Worm (Caenorhabditis elegans): ENCODE data around the gene arf-5.
"Not testable (repeated sequence)": the region's sequence is repeated elsewhere in the genome, so short reads cannot be mapped to it uniquely, and the experiment has no call there.

arf-5 gene

DNA sequence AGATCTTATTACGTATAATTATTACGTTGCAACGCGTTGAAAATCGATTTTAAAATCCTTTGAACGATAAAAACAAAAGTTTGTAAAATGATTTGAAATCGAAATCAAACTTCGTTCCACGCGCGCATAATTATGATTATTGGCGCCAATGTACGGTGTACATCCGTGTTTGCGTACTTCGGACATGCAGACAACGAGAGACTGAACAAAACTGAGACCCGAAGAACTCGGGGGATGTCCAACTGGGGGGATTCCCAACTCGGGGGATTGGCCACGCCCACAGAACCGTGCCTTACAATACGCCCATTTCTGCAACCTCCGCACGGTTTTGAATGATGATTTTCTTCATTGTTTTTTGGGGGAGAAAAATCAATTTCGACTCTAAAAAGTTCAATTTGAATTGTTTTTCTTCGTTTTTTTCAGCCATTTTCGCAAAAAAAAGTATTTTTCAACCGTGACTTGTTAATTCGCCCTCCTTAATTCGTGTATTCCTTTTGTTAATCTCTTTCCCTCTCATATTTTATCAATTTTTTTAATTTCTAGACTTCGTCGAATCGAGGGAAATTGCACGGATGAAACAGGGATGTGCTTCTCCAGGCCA, 35.3 kb upstream of the arf-5 start, which contains the start of gene F20D12.12 (continued):
- TF ChIP-seq mep-1 (tag; optimal IDR thresholded peaks at IDR 0.05) (peak; percentile 45), dmd-6 (GFP tag; IDR thresholded peaks at IDR 0.05) (peak; percentile 85), mdl-1 (tag; optimal IDR thresholded peaks at IDR 0.05) (peak in 1 of 2 experiments; percentile 64), lin-1 (GFP tag; IDR thresholded peaks at IDR 0.05) (peak; percentile 85), hlh-30 (tag; optimal IDR thresholded peaks at IDR 0.05; ENCODE audit: insufficient read depth) (peak; percentile 48), daf-16 (tag; optimal IDR thresholded peaks at IDR 0.05) (peak; percentile 13), F37D6.2 (tag; optimal IDR thresholded peaks at IDR 0.05) (peak; percentile 27), T26A8.4 (GFP tag; IDR thresholded peaks at IDR 0.05) (peak; percentile 81), lim-7 (GFP tag; IDR thresholded peaks at IDR 0.05) (peak; percentile 50; the same call in 1 of the 2 replicates), hif-1 (tag; optimal IDR thresholded peaks at IDR 0.05) (peak in 1 of 2 experiments; percentile 49), nhr-28 (tag; optimal IDR thresholded peaks at IDR 0.05) (peak; percentile 4), nhr-6 (tag; optimal IDR thresholded peaks at IDR 0.05) (peak; percentile 68), zfp-3 (GFP tag; conservative IDR thresholded peaks at IDR 0.05) (peak; percentile 80), madf-9 (GFP tag; conservative IDR thresholded peaks at IDR 0.05) (peak; percentile 71; the same call in 1 of the 2 replicates), F49E8.2 (tag; optimal IDR thresholded peaks at IDR 0.05; ENCODE audit: borderline replicate concordance) (peak; percentile 52)
- TF ChIP-seq daf-16 (GFP tag; optimal IDR thresholded peaks at IDR 0.05), result not testable (repeated sequence)

DNA sequence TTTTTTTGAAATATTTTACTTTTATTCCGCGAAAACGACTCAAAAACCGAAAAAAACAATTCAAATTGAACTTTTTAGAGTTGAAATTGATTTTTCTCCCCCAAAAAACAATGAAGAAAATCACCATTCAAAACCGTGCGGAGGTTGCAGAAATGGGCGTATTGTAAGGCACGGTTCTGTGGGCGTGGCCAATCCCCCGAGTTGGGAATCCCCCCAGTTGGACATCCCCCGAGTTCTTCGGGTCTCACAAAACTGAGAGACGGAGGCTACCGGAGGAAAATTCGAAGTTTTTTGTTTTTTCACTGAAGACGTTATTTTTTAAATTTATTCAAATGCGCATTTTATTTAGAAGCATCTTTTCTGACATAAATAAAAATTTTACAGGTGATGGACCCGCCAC, 34.0 kb upstream of the arf-5 start, which contains the start of gene mcm-3AP:
TSS of gene mcm-3AP (plus strand) at position 383 of the 400 bp plus-strand sequence.
- peak; percentile 79 for TF ChIP-seq hmg-1.1 (GFP tag; IDR thresholded peaks at IDR 0.05)
- TF ChIP-seq set-16 (GFP tag; IDR thresholded peaks at IDR 0.05), result peak; percentile 34; the same call in 1 of the 2 replicates
- TF ChIP-seq dmd-9 (GFP tag; IDR thresholded peaks at IDR 0.05), result peak; percentile 54; the same call in 1 of the 2 replicates
- peak; percentile 75 for TF ChIP-seq lin-38 (GFP tag; IDR thresholded peaks at IDR 0.05)
- 0 out of 2 replicates have a peak, but pooled peaks have one; percentile 41 for TF ChIP-seq ctbp-1 (GFP tag; IDR thresholded peaks at IDR 0.05)
- TF ChIP-seq mes-2 (tag; optimal IDR thresholded peaks at IDR 0.05; ENCODE audit: poor library complexity, severe bottlenecking), result peak; percentile 59
- TF ChIP-seq T26A8.4 (GFP tag; IDR thresholded peaks at IDR 0.05), result peak; percentile 30; the same call in 1 of the 2 replicates
- 0 out of 2 replicates have a peak, but pooled peaks have one; percentile 25 for TF ChIP-seq nhr-42 (GFP tag; IDR thresholded peaks at IDR 0.05)
- TF ChIP-seq pha-4 (GFP tag; IDR thresholded peaks at IDR 0.05), result 0 out of 2 replicates have a peak, but pooled peaks have one; percentile 36
- not testable (repeated sequence) for TF ChIP-seq pha-4 (tag; optimal IDR thresholded peaks at IDR 0.05)
- TF ChIP-seq egl-43 (GFP tag; IDR thresholded peaks at IDR 0.05), result peak; percentile 72
- TF ChIP-seq arid-1 (GFP tag; conservative IDR thresholded peaks at IDR 0.05), result 0 out of 2 replicates have a peak, but pooled peaks have one; percentile 15
- peak; percentile 11 for TF ChIP-seq unc-130 (GFP tag; optimal IDR thresholded peaks at IDR 0.05)
- peak; percentile 50 for TF ChIP-seq snpc-1.2 (GFP tag; IDR thresholded peaks at IDR 0.05)
- TF ChIP-seq tra-1 (GFP tag; IDR thresholded peaks at IDR 0.05), result 0 out of 2 replicates have a peak, but pooled peaks have one; percentile 48
- TF ChIP-seq T20F7.1 (GFP tag; optimal IDR thresholded peaks at IDR 0.05), result peak; percentile 48
- TF ChIP-seq ceh-44 (GFP tag; IDR thresholded peaks at IDR 0.05), result peak; percentile 49; the same call in 1 of the 2 replicates
- TF ChIP-seq vab-7 (GFP tag; IDR thresholded peaks at IDR 0.05), result peak; percentile 83
- TF ChIP-seq lsy-2 (tag; optimal IDR thresholded peaks at IDR 0.05), result peak in 1 of 2 experiments; percentile 66
- TF ChIP-seq Y48G9A.11 (GFP tag; IDR thresholded peaks at IDR 0.05), result peak; percentile 49
- TF ChIP-seq ceh-20 (GFP tag; IDR thresholded peaks at IDR 0.05), result peak; percentile 60; the same call in 1 of the 2 replicates

DNA sequence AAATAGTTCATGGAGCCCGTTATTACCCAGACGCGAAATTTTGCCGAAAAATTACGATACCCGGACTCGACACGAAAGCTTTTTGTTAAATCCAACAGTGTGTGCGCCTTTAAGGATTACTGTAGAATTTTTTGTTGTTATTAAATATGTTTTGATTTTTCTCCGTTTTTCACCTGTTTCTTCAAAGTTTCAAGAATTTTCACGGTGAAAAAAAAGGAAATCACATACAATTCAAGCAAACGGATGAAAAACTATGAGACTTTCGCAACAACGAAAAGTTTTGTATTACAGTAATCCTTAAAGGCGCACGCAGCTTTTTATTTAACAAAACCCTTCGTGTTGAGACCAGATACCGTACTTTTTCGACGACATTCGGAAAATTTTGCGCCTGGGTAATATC, 28.3 kb upstream of the arf-5 start:
- peak in 1 of 2 experiments; percentile 80 for TF ChIP-seq unc-62 (GFP tag; optimal IDR thresholded peaks at IDR 0.05 in 1 of 2)
- no peak for TF ChIP-seq unc-62 (tag; optimal IDR thresholded peaks at IDR 0.05)
- no peak for TF ChIP-seq nhr-6 (tag; optimal IDR thresholded peaks at IDR 0.05)

All from whole organism, L4 larva.